Fruit fly (Drosophila melanogaster): ENCODE results near the gene Fer1HCH.

Fer1HCH gene

DNA sequence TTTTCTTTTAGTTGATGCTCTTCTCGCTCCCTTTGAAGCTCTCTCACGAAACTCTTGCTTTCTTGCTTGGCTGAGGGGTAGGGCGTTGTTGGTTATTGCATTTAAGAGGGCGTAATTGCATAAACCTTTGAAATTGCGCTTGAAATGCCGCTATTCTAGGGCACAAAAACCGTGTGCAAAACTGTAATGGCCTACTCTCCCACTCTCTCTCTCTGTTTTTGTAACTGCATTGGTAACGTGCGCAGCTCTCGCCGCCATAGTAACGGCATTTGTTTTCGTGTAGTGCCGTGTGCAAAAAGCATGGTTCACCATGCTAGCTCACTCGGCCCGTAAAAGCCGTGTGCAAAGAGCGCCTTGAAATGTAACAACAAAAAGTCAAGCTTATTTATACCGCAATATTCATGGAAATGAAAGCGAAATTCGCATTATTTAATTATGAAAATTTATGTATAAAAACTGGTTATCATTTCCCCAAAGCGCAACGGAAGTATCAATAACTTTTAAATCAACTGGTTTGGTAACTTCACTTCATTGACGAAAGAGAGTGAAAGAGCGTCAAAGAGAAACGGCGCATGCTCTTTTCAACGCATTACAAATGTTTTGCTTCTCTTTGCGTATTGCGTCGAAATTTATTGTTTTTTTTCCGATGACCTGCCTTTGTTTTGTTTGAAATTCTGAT, 1.1 kb downstream of the Fer1HCH start:
- TF ChIP-seq dmrt93B (GFP tag; optimal IDR thresholded peaks at IDR 0.05) (no peak), Myc (optimal IDR thresholded peaks at IDR 0.05) (no peak), br (GFP tag; optimal IDR thresholded peaks at IDR 0.05) (no peak), foxo (GFP tag; optimal IDR thresholded peaks at IDR 0.05) (no peak), Hnf4 (GFP tag; optimal IDR thresholded peaks at IDR 0.05) (no peak), GATAd (GFP tag; optimal IDR thresholded peaks at IDR 0.05) (no peak), sage (GFP tag; optimal IDR thresholded peaks at IDR 0.05) (peak; percentile 69), CrebA (GFP tag; optimal IDR thresholded peaks at IDR 0.05; ENCODE audit: borderline replicate concordance) (peak; percentile 72), rgr (GFP tag; optimal IDR thresholded peaks at IDR 0.05) (no peak), CG9705 (GFP tag; optimal IDR thresholded peaks at IDR 0.05) (no peak), fru (GFP tag; optimal IDR thresholded peaks at IDR 0.05) (peak; percentile 8), Abd-B (GFP tag; optimal IDR thresholded peaks at IDR 0.05) (no peak), tai (GFP tag; optimal IDR thresholded peaks at IDR 0.05) (no peak), lola (GFP tag; optimal IDR thresholded peaks at IDR 0.05) (no peak), CG32264 (GFP tag; optimal IDR thresholded peaks at IDR 0.05) (no peak), Hr83 (GFP tag; optimal IDR thresholded peaks at IDR 0.05; ENCODE audit: poor library complexity, severe bottlenecking) (no peak), Vsx2 (GFP tag; optimal IDR thresholded peaks at IDR 0.05; ENCODE audit: partially characterized antibody) (peak; percentile 98), h (GFP tag; optimal IDR thresholded peaks at IDR 0.05) (no peak), dl (GFP tag; optimal IDR thresholded peaks at IDR 0.05; ENCODE audit: insufficient read depth in 1 of 2, partially characterized antibody in 2 of 2) (peak; percentile 93 to 98), woc (GFP tag; optimal IDR thresholded peaks at IDR 0.05) (no peak), Rel (GFP tag; optimal IDR thresholded peaks at IDR 0.05) (peak; percentile 49), Rel (tag; optimal IDR thresholded peaks at IDR 0.05) (no peak), pan (optimal IDR thresholded peaks at IDR 0.05) (no peak), brk (GFP tag; optimal IDR thresholded peaks at IDR 0.05) (no peak), Jra (GFP tag; optimal IDR thresholded peaks at IDR 0.05) (peak; percentile 8), Dfd (GFP tag; optimal IDR thresholded peaks at IDR 0.05) (no peak), sv (GFP tag; optimal IDR thresholded peaks at IDR 0.05) (no peak), OdsH (GFP tag; optimal IDR thresholded peaks at IDR 0.05) (peak; percentile 40), Hr78 (GFP tag; optimal IDR thresholded peaks at IDR 0.05) (no peak), psq (GFP tag; optimal IDR thresholded peaks at IDR 0.05) (no peak), ey (GFP tag; optimal IDR thresholded peaks at IDR 0.05) (no peak), dsf (GFP tag; optimal IDR thresholded peaks at IDR 0.05; ENCODE audit: borderline replicate concordance) (no peak), Dif (GFP tag; optimal IDR thresholded peaks at IDR 0.05; ENCODE audit: partially characterized antibody) (peak; percentile 98), HLH106 (tag; optimal IDR thresholded peaks at IDR 0.05) (no peak), Mio (GFP tag; optimal IDR thresholded peaks at IDR 0.05) (no peak), jim (GFP tag; optimal IDR thresholded peaks at IDR 0.05) (no peak), Sp1 (GFP tag; optimal IDR thresholded peaks at IDR 0.05) (no peak), usp (GFP tag; optimal IDR thresholded peaks at IDR 0.05) (no peak), N (GFP tag; optimal IDR thresholded peaks at IDR 0.05) (no peak)

DNA sequence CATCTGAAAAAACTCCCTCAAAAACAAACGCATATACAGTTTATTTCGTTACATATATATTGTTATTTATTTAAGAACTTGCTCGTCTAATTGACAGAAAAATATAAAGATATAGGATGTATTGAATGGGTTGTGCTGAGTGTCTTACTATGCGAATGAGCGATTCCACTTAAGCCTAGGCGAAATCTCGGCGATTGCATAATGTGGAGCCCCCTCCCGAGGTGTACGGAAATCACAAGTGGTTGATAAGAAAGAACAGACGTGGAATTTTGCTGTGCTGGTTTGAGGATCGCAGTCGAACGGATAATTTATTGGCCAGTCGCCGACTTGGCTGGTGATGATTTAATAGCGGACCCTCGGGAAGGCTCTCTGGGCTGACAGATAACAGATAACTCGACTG, 2.4 kb downstream of the Fer1HCH start:
- TF ChIP-seq jim (GFP tag; optimal IDR thresholded peaks at IDR 0.05) = no peak
- no peak for TF ChIP-seq fru (GFP tag; optimal IDR thresholded peaks at IDR 0.05)
- TF ChIP-seq Rel (GFP tag; optimal IDR thresholded peaks at IDR 0.05) = no peak
- peak; percentile 51 for TF ChIP-seq Rel (tag; optimal IDR thresholded peaks at IDR 0.05)
- no peak for TF ChIP-seq lola (GFP tag; optimal IDR thresholded peaks at IDR 0.05)

DNA sequence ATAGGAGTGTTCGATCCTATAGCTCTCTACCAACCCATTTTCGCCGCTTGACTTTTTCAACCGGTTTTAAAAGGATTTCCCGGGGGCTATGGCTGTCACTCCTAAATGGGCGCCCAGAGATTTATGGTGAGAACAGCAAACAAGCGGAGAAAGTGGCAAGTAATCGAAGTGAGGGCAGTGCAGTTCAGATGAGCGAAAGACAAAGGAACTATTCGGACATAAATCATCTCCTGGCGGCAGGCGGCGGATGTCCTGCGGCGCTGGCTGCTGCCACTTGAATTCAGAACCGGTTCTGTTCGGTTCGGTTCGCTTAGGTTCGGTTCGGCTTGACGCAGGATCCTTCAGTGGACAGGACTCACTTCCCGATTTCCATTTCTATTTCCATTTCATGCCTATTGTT, 4.8 kb downstream of the Fer1HCH start:
- TF ChIP-seq dmrt93B (GFP tag; optimal IDR thresholded peaks at IDR 0.05) (no peak), sv (GFP tag; optimal IDR thresholded peaks at IDR 0.05) (no peak), brk (GFP tag; optimal IDR thresholded peaks at IDR 0.05) (no peak), pan (optimal IDR thresholded peaks at IDR 0.05) (no peak), lola (GFP tag; optimal IDR thresholded peaks at IDR 0.05) (no peak), GATAd (GFP tag; optimal IDR thresholded peaks at IDR 0.05) (no peak), Hr83 (GFP tag; optimal IDR thresholded peaks at IDR 0.05; ENCODE audit: poor library complexity, severe bottlenecking) (no peak), tai (GFP tag; optimal IDR thresholded peaks at IDR 0.05) (no peak), N (GFP tag; optimal IDR thresholded peaks at IDR 0.05) (no peak), Dfd (GFP tag; optimal IDR thresholded peaks at IDR 0.05) (no peak), CG32264 (GFP tag; optimal IDR thresholded peaks at IDR 0.05) (no peak), Jra (GFP tag; optimal IDR thresholded peaks at IDR 0.05) (no peak), Abd-B (GFP tag; optimal IDR thresholded peaks at IDR 0.05) (no peak), dsf (GFP tag; optimal IDR thresholded peaks at IDR 0.05; ENCODE audit: borderline replicate concordance) (no peak), foxo (GFP tag; optimal IDR thresholded peaks at IDR 0.05) (no peak), rgr (GFP tag; optimal IDR thresholded peaks at IDR 0.05) (no peak), Rel (GFP tag; optimal IDR thresholded peaks at IDR 0.05) (no peak), Rel (tag; optimal IDR thresholded peaks at IDR 0.05) (no peak), CrebA (GFP tag; optimal IDR thresholded peaks at IDR 0.05; ENCODE audit: borderline replicate concordance) (no peak), jim (GFP tag; optimal IDR thresholded peaks at IDR 0.05) (no peak)

Measured in whole organism, wandering third instar larva.